Fruit fly (Drosophila melanogaster): ENCODE data around the gene Atg12.

Atg12 gene

DNA sequence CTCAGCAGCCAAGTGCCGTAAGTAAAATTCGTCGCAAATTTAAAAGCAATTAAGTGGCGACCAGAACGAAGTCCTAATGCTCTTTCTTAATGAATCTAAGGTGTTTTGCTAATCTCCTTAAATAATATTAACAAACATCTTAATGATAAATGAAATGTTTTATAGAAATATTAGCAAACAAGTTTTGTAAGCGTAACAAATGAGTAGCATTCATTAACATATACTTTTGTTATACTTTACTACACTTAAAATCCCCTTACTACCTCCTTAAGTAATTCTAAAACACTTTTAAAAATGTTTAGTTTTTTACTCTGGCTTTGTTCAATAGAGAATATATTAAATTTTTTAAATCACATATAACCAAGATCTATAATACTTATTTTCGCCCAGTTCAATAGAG lies 40.8 kb upstream of the Atg12 start (continued):
- TF ChIP-seq CG15336 (GFP tag; IDR thresholded peaks at IDR 0.05) = no peak
- no peak for TF ChIP-seq Gug (GFP tag; IDR thresholded peaks at IDR 0.05)
- TF ChIP-seq fkh (GFP tag; optimal IDR thresholded peaks at IDR 0.05) = no peak
- no peak for TF ChIP-seq Eip93F (GFP tag; optimal IDR thresholded peaks at IDR 0.05)
- TF ChIP-seq Ets96B (tag; optimal IDR thresholded peaks at IDR 0.05) = no peak
- no peak for TF ChIP-seq dac (GFP tag; optimal IDR thresholded peaks at IDR 0.05)
- TF ChIP-seq Met (GFP tag; optimal IDR thresholded peaks at IDR 0.05) = peak; percentile 37

DNA sequence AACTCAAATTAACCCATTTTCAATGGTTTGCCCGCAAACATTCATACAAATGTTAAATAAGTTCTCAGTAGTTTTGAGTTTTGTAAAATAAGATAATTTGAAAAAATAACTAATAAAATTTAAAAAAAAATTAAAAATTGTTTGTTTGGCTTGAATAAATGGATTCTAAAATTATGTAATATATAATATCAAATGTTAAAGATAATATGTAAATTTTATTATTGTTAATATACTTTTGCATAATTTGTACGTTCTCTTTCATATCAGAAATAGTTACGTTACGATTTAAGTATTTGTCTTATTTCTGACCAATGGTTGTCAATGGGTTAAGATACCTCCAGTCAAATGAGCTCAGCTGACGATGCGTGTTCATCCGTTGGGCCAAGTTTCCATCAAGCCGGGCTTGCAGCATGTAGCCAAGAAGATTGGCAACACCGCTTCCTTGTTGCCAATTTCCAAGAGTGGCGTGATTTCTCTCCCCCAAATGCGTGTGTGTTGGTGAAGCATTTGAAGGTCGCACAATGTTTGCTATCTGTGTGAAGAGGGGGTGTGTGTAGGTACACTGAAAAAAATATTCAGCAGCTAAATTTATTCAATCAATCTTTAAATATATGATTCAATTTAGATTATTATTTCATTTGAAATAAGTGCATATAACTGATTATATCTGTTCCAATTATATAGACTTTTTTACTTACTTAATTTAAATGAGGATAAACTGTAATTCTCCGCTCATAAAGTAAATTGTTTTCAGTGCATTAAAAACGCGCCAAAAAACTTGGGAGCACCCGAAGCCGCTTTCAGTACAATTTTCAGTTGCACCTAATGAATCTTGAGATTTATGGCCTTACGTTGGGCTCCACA lies 39.7 kb upstream of the Atg12 start:
- TF ChIP-seq CG6163 (GFP tag; IDR thresholded peaks at IDR 0.05) (peak; percentile 75), ss (GFP tag; optimal IDR thresholded peaks at IDR 0.05) (peak; percentile 38 to 64), topi (GFP tag; optimal IDR thresholded peaks at IDR 0.05) (peak; percentile 62), CG16779 (tag; optimal IDR thresholded peaks at IDR 0.05) (no peak), spab (GFP tag; optimal IDR thresholded peaks at IDR 0.05) (peak; percentile 9), CG1621 (tag; optimal IDR thresholded peaks at IDR 0.05) (peak; percentile 6), fd59A (GFP tag; optimal IDR thresholded peaks at IDR 0.05) (peak; percentile 19), CG7368 (GFP tag; optimal IDR thresholded peaks at IDR 0.05) (peak; percentile 12), Sox102F (GFP tag; optimal IDR thresholded peaks at IDR 0.05) (peak; percentile 62), Lpt (GFP tag; optimal IDR thresholded peaks at IDR 0.05) (no peak), lz (GFP tag; optimal IDR thresholded peaks at IDR 0.05) (peak; percentile 37), esn (GFP tag; optimal IDR thresholded peaks at IDR 0.05) (peak; percentile 50), Hr39 (GFP tag; optimal IDR thresholded peaks at IDR 0.05) (peak; percentile 7), cyc (GFP tag; optimal IDR thresholded peaks at IDR 0.05) (peak; percentile 59), Eip75B (GFP tag; optimal IDR thresholded peaks at IDR 0.05) (peak; percentile 51), CG32006 (GFP tag; optimal IDR thresholded peaks at IDR 0.05) (peak; percentile 73), CG11902 (GFP tag; optimal IDR thresholded peaks at IDR 0.05) (peak; percentile 6), Smox (GFP tag; optimal IDR thresholded peaks at IDR 0.05) (peak; percentile 66), dac (GFP tag; optimal IDR thresholded peaks at IDR 0.05) (peak; percentile 35), Gug (GFP tag; IDR thresholded peaks at IDR 0.05) (0 out of 2 replicates have a peak, but pooled peaks have one; percentile 30), Blimp-1 (GFP tag; optimal IDR thresholded peaks at IDR 0.05) (peak; percentile 2), CG15336 (GFP tag; IDR thresholded peaks at IDR 0.05) (peak; percentile 75), pdm3 (GFP tag; optimal IDR thresholded peaks at IDR 0.05) (peak; percentile 57), OdsH (GFP tag; optimal IDR thresholded peaks at IDR 0.05) (peak; percentile 34), vri (GFP tag; optimal IDR thresholded peaks at IDR 0.05) (peak; percentile 26), CG11294 (GFP tag; IDR thresholded peaks at IDR 0.05) (no peak), CG4318 (GFP tag; optimal IDR thresholded peaks at IDR 0.05) (peak; percentile 53), svp (GFP tag) (peak; percentile 77), CG6808 (GFP tag; optimal IDR thresholded peaks at IDR 0.05) (peak; percentile 42), Hr38 (GFP tag; optimal IDR thresholded peaks at IDR 0.05) (no peak), fkh (GFP tag; optimal IDR thresholded peaks at IDR 0.05) (no peak), dsx (GFP tag; optimal IDR thresholded peaks at IDR 0.05; ENCODE audit: poor library complexity, severe bottlenecking) (peak; percentile 66), Eip78C (GFP tag) (peak; percentile 90), CG11762 (GFP tag; optimal IDR thresholded peaks at IDR 0.05; ENCODE audit: insufficient read depth) (peak; percentile 23), CG10631 (GFP tag; optimal IDR thresholded peaks at IDR 0.05) (peak; percentile 23), CG3032 (tag; optimal IDR thresholded peaks at IDR 0.05) (peak; percentile 74), Eip93F (GFP tag; optimal IDR thresholded peaks at IDR 0.05) (no peak), acj6 (GFP tag; optimal IDR thresholded peaks at IDR 0.05) (peak; percentile 44), CG6854 (GFP tag; optimal IDR thresholded peaks at IDR 0.05) (peak; percentile 34), CG9139 (GFP tag; optimal IDR thresholded peaks at IDR 0.05) (peak; percentile 48), Ets21C (GFP tag; optimal IDR thresholded peaks at IDR 0.05) (peak; percentile 2), net (GFP tag; optimal IDR thresholded peaks at IDR 0.05) (peak; percentile 42), eg (GFP tag; IDR thresholded peaks at IDR 0.05) (peak; percentile 54; the same call in 1 of the 3 replicates), CG6276 (GFP tag; optimal IDR thresholded peaks at IDR 0.05) (peak; percentile 57), Sox15 (GFP tag; optimal IDR thresholded peaks at IDR 0.05) (peak; percentile 6)
